Worm (Caenorhabditis elegans): Measurements from ENCODE around the gene rol-3.
A peak's percentile ranks its signal among the peaks of the same experiment; 100 is the strongest.

The rol-3 gene

DNA sequence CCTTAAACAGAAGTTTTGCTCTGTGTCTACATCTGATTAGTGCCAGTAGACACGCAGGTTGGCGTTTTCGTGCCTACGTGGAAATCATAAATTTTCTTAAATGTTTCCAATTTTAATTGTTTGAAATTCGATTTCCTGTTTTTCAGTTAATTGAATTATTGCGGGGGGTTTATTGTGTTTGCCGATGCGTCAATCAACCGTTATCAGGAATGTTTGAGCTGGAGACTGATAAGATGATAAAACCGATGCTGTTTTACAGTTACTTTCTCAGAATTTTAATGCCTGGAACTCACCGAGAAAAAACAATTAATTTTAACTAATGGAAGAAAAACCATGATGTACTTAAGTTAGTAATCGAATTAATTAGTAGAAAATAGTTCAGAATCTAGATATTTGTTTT, 21.1 kb downstream of the rol-3 start:
- TF ChIP-seq nhr-20 (tag; optimal IDR thresholded peaks at IDR 0.05) (no peak), unc-30 (tag; optimal IDR thresholded peaks at IDR 0.05) (no peak), snpc-4 (tag; optimal IDR thresholded peaks at IDR 0.05) (no peak), ceh-88 (GFP tag; IDR thresholded peaks at IDR 0.05) (no peak), sptf-1 (tag; optimal IDR thresholded peaks at IDR 0.05) (no peak), isw-1 (GFP tag; IDR thresholded peaks at IDR 0.05) (no peak), elt-2 (tag; optimal IDR thresholded peaks at IDR 0.05) (peak; percentile 74), pqm-1 (tag; optimal IDR thresholded peaks at IDR 0.05) (peak; percentile 91), efl-1 (optimal IDR thresholded peaks at IDR 0.05) (no peak), efl-1 (GFP tag; optimal IDR thresholded peaks at IDR 0.05 in 1 of 2) (peak in 1 of 2 experiments; percentile 58)

DNA sequence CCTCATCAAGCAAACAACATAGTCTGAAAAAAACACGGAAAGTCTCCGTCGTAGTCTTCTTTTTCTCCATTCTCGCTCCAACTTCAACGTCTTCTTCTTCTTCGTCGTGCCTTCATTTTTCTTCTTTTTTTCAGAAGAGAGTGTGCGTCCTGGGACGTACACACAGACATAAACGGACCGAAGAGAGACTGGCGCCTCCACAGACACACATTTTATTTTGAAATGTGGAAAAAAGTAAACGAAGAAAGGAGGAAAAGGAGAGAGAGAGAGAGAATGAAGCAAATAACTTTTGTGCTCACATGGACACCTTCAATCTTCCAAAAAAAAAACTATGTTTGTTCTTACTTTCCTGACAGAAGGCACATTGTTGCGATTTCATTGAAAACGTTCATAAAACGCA, 23.1 kb downstream of the rol-3 start:
- TF ChIP-seq ceh-8 (GFP tag; optimal IDR thresholded peaks at IDR 0.05) (no peak), lin-14 (GFP tag; optimal IDR thresholded peaks at IDR 0.05) (peak; percentile 49), lsy-2 (tag; optimal IDR thresholded peaks at IDR 0.05) (peak in 1 of 2 experiments; percentile 5)

DNA sequence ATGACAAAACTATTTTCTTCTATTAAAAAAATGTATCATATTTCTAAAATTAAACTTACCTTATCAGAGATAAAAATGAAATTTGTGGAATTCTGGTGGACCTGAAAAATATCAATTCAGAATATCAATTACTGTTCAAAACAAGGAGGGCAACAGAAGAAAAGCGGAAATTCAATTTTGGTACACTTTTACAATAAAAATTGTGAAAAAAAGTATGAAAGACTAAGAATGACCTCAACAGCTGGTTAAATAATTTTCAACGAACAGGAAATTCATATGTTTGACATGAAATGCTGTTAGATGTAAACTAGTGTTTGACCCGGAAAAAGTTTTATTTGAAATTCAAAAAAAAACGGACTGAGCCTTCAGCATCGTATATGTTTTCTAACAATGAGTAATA, 24.3 kb downstream of the rol-3 start, which contains the start of gene K07C11.7:
TSS of gene K07C11.7 (minus strand) at position 101 of the 400 bp plus-strand sequence.
- TF ChIP-seq nhr-28 (tag; optimal IDR thresholded peaks at IDR 0.05) (no peak), unc-86 (tag; optimal IDR thresholded peaks at IDR 0.05) (no peak), ztf-11 (tag; optimal IDR thresholded peaks at IDR 0.05) (no peak), ceh-90 (tag; optimal IDR thresholded peaks at IDR 0.05) (no peak), dsc-1 (tag; optimal IDR thresholded peaks at IDR 0.05) (no peak)

DNA sequence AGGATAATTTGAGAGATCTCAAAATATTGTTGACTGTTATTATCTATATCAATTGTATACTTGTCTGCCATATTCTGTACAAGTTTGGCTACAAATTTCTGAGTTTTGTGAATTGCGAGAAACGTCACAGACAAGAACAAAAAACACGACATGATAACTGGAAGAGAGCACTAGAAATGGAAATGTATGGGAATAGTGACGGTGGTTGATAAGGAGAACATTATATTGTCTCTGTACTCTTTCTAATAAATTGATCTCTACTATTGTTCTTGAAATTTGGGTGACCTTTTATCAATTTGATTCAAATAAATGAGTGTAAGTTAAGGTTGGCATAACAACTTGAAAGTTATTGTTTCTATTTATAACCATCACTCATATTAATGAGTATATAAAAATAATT, 25.4 kb downstream of the rol-3 start:
- TF ChIP-seq ceh-63 (GFP tag; optimal IDR thresholded peaks at IDR 0.05) (no peak), lin-13 (GFP tag; optimal IDR thresholded peaks at IDR 0.05) (no peak), ceh-90 (tag; optimal IDR thresholded peaks at IDR 0.05) (no peak), nhr-237 (tag; optimal IDR thresholded peaks at IDR 0.05) (no peak), elt-2 (tag; optimal IDR thresholded peaks at IDR 0.05) (peak; percentile 67), lin-35 (GFP tag; optimal IDR thresholded peaks at IDR 0.05) (peak in 1 of 2 experiments; percentile 10), ets-5 (GFP tag; IDR thresholded peaks at IDR 0.05) (no peak)

DNA sequence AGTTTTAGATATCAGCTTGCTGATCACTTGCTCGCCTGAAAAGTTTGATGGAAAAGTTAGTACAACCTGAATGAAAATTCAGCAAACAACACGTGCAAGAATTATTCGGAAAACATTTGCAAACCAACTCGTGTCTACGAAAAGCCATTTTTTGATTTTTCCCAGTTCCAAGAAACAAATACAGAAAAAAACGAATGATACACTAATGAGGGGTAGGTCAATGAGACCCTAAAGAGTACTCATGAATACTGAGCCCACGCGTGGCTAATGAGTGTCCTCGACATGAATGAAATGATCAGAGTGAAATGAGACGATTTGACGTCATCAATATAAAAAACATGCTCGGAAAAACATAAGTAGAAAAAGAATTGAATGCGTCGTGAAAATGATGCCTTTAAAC, 26.2 kb downstream of the rol-3 start:
- TF ChIP-seq ceh-90 (tag; optimal IDR thresholded peaks at IDR 0.05) = no peak
- no peak for TF ChIP-seq lin-39 (tag; optimal IDR thresholded peaks at IDR 0.05)
- TF ChIP-seq sptf-1 (tag; optimal IDR thresholded peaks at IDR 0.05) = no peak
- no peak for TF ChIP-seq unc-98 (GFP tag; IDR thresholded peaks at IDR 0.05)
- TF ChIP-seq rnt-1 (tag; optimal IDR thresholded peaks at IDR 0.05) = no peak
- TF ChIP-seq pag-3 (tag; optimal IDR thresholded peaks at IDR 0.05; ENCODE audit: borderline replicate concordance, insufficient read depth) = no peak
- TF ChIP-seq nhr-84 (tag; optimal IDR thresholded peaks at IDR 0.05) = no peak
- no peak for TF ChIP-seq elt-2 (tag; optimal IDR thresholded peaks at IDR 0.05)
- peak; percentile 31 for TF ChIP-seq pax-3 (tag; optimal IDR thresholded peaks at IDR 0.05)
- TF ChIP-seq egl-13 (tag; optimal IDR thresholded peaks at IDR 0.05) = peak; percentile 52
- TF ChIP-seq lir-3 (tag; optimal IDR thresholded peaks at IDR 0.05; ENCODE audit: poor library complexity) = no peak
- TF ChIP-seq Y116A8C.19 (tag; optimal IDR thresholded peaks at IDR 0.05; ENCODE audit: borderline replicate concordance) = no peak
- peak; percentile 22 for TF ChIP-seq nhr-20 (tag; optimal IDR thresholded peaks at IDR 0.05)
- TF ChIP-seq blmp-1 (tag; optimal IDR thresholded peaks at IDR 0.05) = no peak
- TF ChIP-seq nhr-28 (tag; optimal IDR thresholded peaks at IDR 0.05) = no peak
- TF ChIP-seq irx-1 (tag; optimal IDR thresholded peaks at IDR 0.05) = no peak
- TF ChIP-seq C04F5.9 (tag; optimal IDR thresholded peaks at IDR 0.05) = no peak
- no peak for TF ChIP-seq nhr-237 (tag; optimal IDR thresholded peaks at IDR 0.05)
- TF ChIP-seq unc-62 (GFP tag; optimal IDR thresholded peaks at IDR 0.05) = no peak
- TF ChIP-seq nhr-47 (tag; optimal IDR thresholded peaks at IDR 0.05) = peak; percentile 78
- TF ChIP-seq nhr-76 (tag; optimal IDR thresholded peaks at IDR 0.05) = no peak
- TF ChIP-seq zip-4 (GFP tag; optimal IDR thresholded peaks at IDR 0.05) = no peak
- no peak for TF ChIP-seq efl-3 (GFP tag; optimal IDR thresholded peaks at IDR 0.05)
- no peak for TF ChIP-seq aly-2 (tag; optimal IDR thresholded peaks at IDR 0.05)
- no peak for TF ChIP-seq egl-27 (tag; optimal IDR thresholded peaks at IDR 0.05)
- TF ChIP-seq sup-37 (GFP tag; optimal IDR thresholded peaks at IDR 0.05) = no peak
- TF ChIP-seq jun-1 (tag; optimal IDR thresholded peaks at IDR 0.05) = no peak
- no peak for TF ChIP-seq snpc-4 (tag; optimal IDR thresholded peaks at IDR 0.05)
- TF ChIP-seq vab-15 (tag; optimal IDR thresholded peaks at IDR 0.05) = no peak
- no peak for TF ChIP-seq ets-5 (GFP tag; IDR thresholded peaks at IDR 0.05)
